Worm (Caenorhabditis elegans): ENCODE data around the gene Y56A3A.2.

DNA sequence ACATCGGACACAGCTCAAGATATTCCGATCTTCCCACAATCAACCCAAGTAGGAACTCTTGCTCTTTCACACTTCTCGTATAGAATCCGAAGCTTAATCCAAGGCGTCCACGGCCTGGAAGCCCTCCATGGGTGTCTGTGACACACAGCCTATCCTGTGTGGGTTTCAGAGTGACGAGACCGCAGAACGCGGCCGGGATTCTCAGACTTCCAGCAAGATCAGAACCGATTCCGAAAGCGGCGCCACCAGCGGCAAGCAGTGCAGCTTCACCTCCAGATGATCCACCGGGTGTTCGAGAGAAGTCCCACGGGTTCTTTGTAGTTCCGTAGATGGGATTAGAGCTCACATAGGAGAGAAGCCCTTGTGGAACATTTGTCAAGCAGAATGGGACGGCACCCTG is 40.7 kb upstream of the Y56A3A.2 start:
- TF ChIP-seq R02D3.7 (tag; optimal IDR thresholded peaks at IDR 0.05): no peak
- no peak for TF ChIP-seq fkh-10 (GFP tag; optimal IDR thresholded peaks at IDR 0.05)
